Worm (Caenorhabditis elegans): ENCODE results near the gene B0252.3.

B0252.3 gene

DNA sequence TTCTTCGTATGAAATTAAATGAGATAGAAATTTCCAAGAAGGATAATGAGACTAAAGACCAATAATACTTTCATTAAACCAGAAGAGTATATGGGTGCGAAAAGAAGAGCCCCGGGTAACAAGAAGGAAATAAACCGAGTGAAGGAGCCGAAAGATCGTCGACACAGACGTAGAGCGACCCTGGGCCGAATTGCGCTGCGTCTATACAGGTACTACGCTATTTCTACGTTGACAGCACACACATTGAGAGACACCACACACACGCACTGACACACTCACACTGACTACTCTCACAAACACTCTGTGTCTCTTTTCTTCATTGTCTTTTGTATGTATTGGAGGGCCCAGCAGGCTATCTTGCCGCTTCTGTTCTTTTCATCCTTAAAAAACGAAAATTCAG, 48.7 kb downstream of the B0252.3 start (continued):
- peak; percentile 53 for TF ChIP-seq elt-2 (tag; optimal IDR thresholded peaks at IDR 0.05)
- no peak for TF ChIP-seq ets-4 (tag; optimal IDR thresholded peaks at IDR 0.05)
- TF ChIP-seq sox-2 (GFP tag; IDR thresholded peaks at IDR 0.05), result no peak; the same call in 1 of the 2 replicates
- TF ChIP-seq ref-2 (tag; optimal IDR thresholded peaks at IDR 0.05), result peak; percentile 48
- TF ChIP-seq pha-2 (tag; optimal IDR thresholded peaks at IDR 0.05), result peak; percentile 41
- TF ChIP-seq ceh-19 (GFP tag; optimal IDR thresholded peaks at IDR 0.05), result peak; percentile 31
- TF ChIP-seq ceh-14 (tag; optimal IDR thresholded peaks at IDR 0.05), result peak; percentile 22
- peak; percentile 56 for TF ChIP-seq nfya-1 (tag; optimal IDR thresholded peaks at IDR 0.05)
- no peak for TF ChIP-seq hlh-15 (tag; optimal IDR thresholded peaks at IDR 0.05)
- peak; percentile 27 for TF ChIP-seq nhr-232 (tag; optimal IDR thresholded peaks at IDR 0.05)
- no peak for TF ChIP-seq dmd-4 (tag; optimal IDR thresholded peaks at IDR 0.05; ENCODE audit: borderline replicate concordance)
- TF ChIP-seq rnt-1 (tag; optimal IDR thresholded peaks at IDR 0.05), result peak; percentile 41
- peak; percentile 21 for TF ChIP-seq unc-86 (tag; optimal IDR thresholded peaks at IDR 0.05)
- peak; percentile 24 for TF ChIP-seq fax-1 (tag; optimal IDR thresholded peaks at IDR 0.05)
- no peak for TF ChIP-seq pax-1 (tag; optimal IDR thresholded peaks at IDR 0.05)
- TF ChIP-seq lim-6 (tag; optimal IDR thresholded peaks at IDR 0.05), result no peak
- no peak for TF ChIP-seq elt-4 (tag; optimal IDR thresholded peaks at IDR 0.05)
- TF ChIP-seq ceh-22 (tag; optimal IDR thresholded peaks at IDR 0.05), result no peak
- TF ChIP-seq K09A11.1 (tag; optimal IDR thresholded peaks at IDR 0.05; ENCODE audit: insufficient read depth), result peak; percentile 8
- no peak for TF ChIP-seq ahr-1 (tag; optimal IDR thresholded peaks at IDR 0.05)
- no peak for TF ChIP-seq C38D4.7 (GFP tag; optimal IDR thresholded peaks at IDR 0.05)
- TF ChIP-seq F13H6.1 (tag; optimal IDR thresholded peaks at IDR 0.05), result no peak
- TF ChIP-seq pros-1 (tag; optimal IDR thresholded peaks at IDR 0.05), result peak; percentile 25

DNA sequence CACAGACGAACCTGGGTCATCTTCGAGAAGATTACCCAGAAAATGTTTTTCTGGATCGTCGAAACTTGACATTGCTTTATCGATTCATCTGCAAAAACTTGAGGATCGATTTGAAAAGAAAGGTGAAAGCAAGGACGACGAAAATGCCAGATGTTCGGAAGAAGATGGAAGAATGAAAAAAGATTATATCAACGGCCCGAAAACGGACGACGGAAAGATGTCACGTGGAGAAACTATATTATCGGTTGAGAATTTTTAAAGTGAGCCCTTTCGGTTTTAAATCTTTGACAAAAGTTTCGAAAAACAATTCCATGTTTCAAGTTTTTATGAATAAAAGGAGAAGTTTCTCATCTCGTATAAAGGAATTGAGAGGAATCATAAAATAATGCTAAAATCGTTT, 49.4 kb downstream of the B0252.3 start, which contains the start of gene dnj-5:
TSS of gene dnj-5 (minus strand) at position 101 of the 400 bp plus-strand sequence.
- TF ChIP-seq ceh-22 (tag; optimal IDR thresholded peaks at IDR 0.05) (no peak), unc-3 (GFP tag; conservative IDR thresholded peaks at IDR 0.05) (no peak), unc-3 (tag; optimal IDR thresholded peaks at IDR 0.05) (no peak), ref-2 (tag; optimal IDR thresholded peaks at IDR 0.05) (no peak), ceh-2 (tag; optimal IDR thresholded peaks at IDR 0.05) (no peak), ztf-16 (tag; optimal IDR thresholded peaks at IDR 0.05) (no peak), pha-2 (tag; optimal IDR thresholded peaks at IDR 0.05) (no peak), sox-2 (GFP tag; IDR thresholded peaks at IDR 0.05) (no peak)

DNA sequence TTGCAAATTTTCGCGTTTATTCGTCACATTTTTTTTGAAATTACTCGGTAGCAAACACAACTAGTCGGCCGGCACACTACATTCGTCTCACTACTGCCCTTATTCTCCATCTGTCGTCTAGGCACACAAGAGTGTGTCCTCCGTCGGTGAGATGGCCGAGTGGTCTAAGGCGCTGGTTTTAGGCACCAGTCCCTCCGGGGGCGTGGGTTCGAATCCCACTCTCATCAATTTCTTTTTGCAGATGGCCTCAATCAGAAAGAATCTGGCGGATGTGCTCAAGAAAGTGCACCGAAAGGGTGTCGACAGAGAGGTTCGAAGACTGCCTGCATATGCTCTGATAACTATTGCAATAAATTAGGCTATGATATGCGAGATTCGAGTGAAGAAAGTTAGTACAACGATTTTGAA, 54.5 kb downstream of the B0252.3 start:
- peak; percentile 60 for TF ChIP-seq ceh-48 (tag; optimal IDR thresholded peaks at IDR 0.05)
- TF ChIP-seq ceh-24 (tag; optimal IDR thresholded peaks at IDR 0.05), result peak; percentile 29
- TF ChIP-seq nhr-232 (tag; optimal IDR thresholded peaks at IDR 0.05), result peak; percentile 78
- TF ChIP-seq ceh-22 (tag; optimal IDR thresholded peaks at IDR 0.05), result no peak
- peak; percentile 64 for TF ChIP-seq nfya-1 (tag; optimal IDR thresholded peaks at IDR 0.05)
- no peak for TF ChIP-seq pqm-1 (tag; optimal IDR thresholded peaks at IDR 0.05)
- TF ChIP-seq unc-3 (GFP tag; conservative IDR thresholded peaks at IDR 0.05), result peak; percentile 75
- peak; percentile 62 for TF ChIP-seq unc-3 (tag; optimal IDR thresholded peaks at IDR 0.05)
- peak; percentile 73 for TF ChIP-seq ceh-9 (tag; optimal IDR thresholded peaks at IDR 0.05)
- TF ChIP-seq mec-3 (tag; optimal IDR thresholded peaks at IDR 0.05; ENCODE audit: borderline replicate concordance), result no peak
- no peak for TF ChIP-seq pha-4 (tag; optimal IDR thresholded peaks at IDR 0.05)
- peak; percentile 92 for TF ChIP-seq elt-2 (tag; optimal IDR thresholded peaks at IDR 0.05)
- TF ChIP-seq sdc-2 (tag; optimal IDR thresholded peaks at IDR 0.05), result peak; percentile 72
- peak; percentile 50 for TF ChIP-seq K02D7.2 (tag; optimal IDR thresholded peaks at IDR 0.05)
- TF ChIP-seq rnt-1 (tag; optimal IDR thresholded peaks at IDR 0.05), result peak; percentile 65
- TF ChIP-seq ttx-3 (tag; optimal IDR thresholded peaks at IDR 0.05), result peak; percentile 85
- peak; percentile 50 for TF ChIP-seq K09A11.1 (tag; optimal IDR thresholded peaks at IDR 0.05; ENCODE audit: insufficient read depth)
- TF ChIP-seq ceh-31 (tag; optimal IDR thresholded peaks at IDR 0.05), result peak; percentile 73
- peak; percentile 89 for TF ChIP-seq ceh-19 (GFP tag; optimal IDR thresholded peaks at IDR 0.05)
- TF ChIP-seq ceh-18 (tag; optimal IDR thresholded peaks at IDR 0.05), result peak; percentile 72
- peak; percentile 5 for TF ChIP-seq pros-1 (tag; optimal IDR thresholded peaks at IDR 0.05)
- TF ChIP-seq pha-2 (tag; optimal IDR thresholded peaks at IDR 0.05), result peak; percentile 81
- no peak for TF ChIP-seq ceh-30 (tag; optimal IDR thresholded peaks at IDR 0.05)
- TF ChIP-seq tbx-2 (tag; optimal IDR thresholded peaks at IDR 0.05), result peak; percentile 83
- peak; percentile 83 for TF ChIP-seq hlh-8 (tag; optimal IDR thresholded peaks at IDR 0.05)
- no peak for TF ChIP-seq pax-1 (tag; optimal IDR thresholded peaks at IDR 0.05)
- peak; percentile 41 for TF ChIP-seq ama-1 (optimal IDR thresholded peaks at IDR 0.05)
- peak; percentile 40 for TF ChIP-seq npax-4 (tag; optimal IDR thresholded peaks at IDR 0.05)
- TF ChIP-seq ceh-6 (GFP tag; optimal IDR thresholded peaks at IDR 0.05), result peak; percentile 91
- no peak for TF ChIP-seq elt-4 (tag; optimal IDR thresholded peaks at IDR 0.05)
- TF ChIP-seq syd-9 (tag; optimal IDR thresholded peaks at IDR 0.05), result peak; percentile 67
- peak; percentile 29 for TF ChIP-seq hlh-30 (tag; optimal IDR thresholded peaks at IDR 0.05; ENCODE audit: insufficient read depth)
- peak; percentile 77 for TF ChIP-seq eyg-1 (tag; optimal IDR thresholded peaks at IDR 0.05)
- peak; percentile 84 for TF ChIP-seq T23F11.4 (GFP tag; optimal IDR thresholded peaks at IDR 0.05)

Data from whole organism, late embryonic.